Fruit fly (Drosophila melanogaster) whole organism, adult: ENCODE measurements around the gene CG6656.
A peak's percentile ranks its signal among the peaks of the same experiment; 100 is the strongest.

Experiments used
- CG11617 ChIP-seq: fragments of 200-800 bp; sonication (Bioruptor generic); optimal IDR thresholded peaks from 2 replicates; lab custom pipeline; 2017; ENCODE audit warnings: mild to moderate bottlenecking, missing biosample characterization, missing genetic modification reagents, missing genetic modification characterization
- CG12768 ChIP-seq: fragments of 200-800 bp; sonication (Bioruptor generic); optimal IDR thresholded peaks from 2 replicates; lab custom pipeline; 2017; ENCODE audit warnings: missing biosample characterization, missing genetic modification characterization, mild to moderate bottlenecking, moderate library complexity, missing genetic modification reagents
- CG14711 ChIP-seq: fragments of 200-800 bp; sonication (Bioruptor generic); optimal IDR thresholded peaks from 2 replicates; lab custom pipeline; 2018; ENCODE audit warnings: missing biosample characterization, mild to moderate bottlenecking, missing genetic modification characterization, moderate library complexity
- CG1620 ChIP-seq: fragments of 200-800 bp; sonication (Bioruptor generic); optimal IDR thresholded peaks from 2 replicates; lab custom pipeline; 2016; ENCODE audit warnings: missing biosample characterization, missing genetic modification characterization
- CG33017 ChIP-seq: fragments of 200-800 bp; sonication (Bioruptor generic); optimal IDR thresholded peaks from 2 replicates; lab custom pipeline; 2018; ENCODE audit warnings: missing biosample characterization, mild to moderate bottlenecking, missing genetic modification characterization, moderate library complexity
- CG5204 ChIP-seq: fragments of 200-800 bp; sonication (Bioruptor generic); optimal IDR thresholded peaks from 2 replicates; lab custom pipeline; 2016; ENCODE audit warnings: missing biosample characterization, missing genetic modification characterization
- CG7045 ChIP-seq: fragments of 200-800 bp; sonication (Bioruptor generic); optimal IDR thresholded peaks from 2 replicates; lab custom pipeline; 2017; ENCODE audit warnings: missing biosample characterization, mild to moderate bottlenecking, missing genetic modification characterization
- CG7101 ChIP-seq: fragments of 200-800 bp; sonication (Bioruptor generic); optimal IDR thresholded peaks from 2 replicates; lab custom pipeline; 2018; ENCODE audit warnings: missing biosample characterization, mild to moderate bottlenecking, missing genetic modification characterization, moderate library complexity
- Clk ChIP-seq: fragments of 200-800 bp; sonication (Bioruptor generic); optimal IDR thresholded peaks from 2 replicates; lab custom pipeline; 2017; ENCODE audit warnings: missing biosample characterization, missing genetic modification characterization
- Crg-1 ChIP-seq: fragments of 200-800 bp; sonication (Bioruptor generic); optimal IDR thresholded peaks from 2 replicates; lab custom pipeline; 2016; ENCODE audit warnings: missing biosample characterization, missing genetic modification characterization
- Hr96 ChIP-seq: fragments of 200-800 bp; sonication (Bioruptor generic); optimal IDR thresholded peaks from 2 replicates; lab custom pipeline; 2016; ENCODE audit warnings: missing biosample characterization, missing genetic modification characterization
- Mnt ChIP-seq: fragments of 200-800 bp; sonication (Bioruptor generic); optimal IDR thresholded peaks from 2 replicates; lab custom pipeline; 2016; ENCODE audit warnings: missing biosample characterization, mild to moderate bottlenecking, missing genetic modification characterization
- bab1 ChIP-seq: fragments of 200-800 bp; sonication (Bioruptor generic); optimal IDR thresholded peaks from 3 replicates; lab custom pipeline; 2019; ENCODE audit warnings: missing biosample characterization, mild to moderate bottlenecking, missing genetic modification characterization, moderate library complexity
- cic ChIP-seq: fragments of 200-800 bp; sonication (Bioruptor generic); optimal IDR thresholded peaks from 2 replicates; lab custom pipeline; 2017; ENCODE audit warnings: missing biosample characterization, mild to moderate bottlenecking, missing genetic modification characterization, moderate library complexity
- cnc ChIP-seq, 2 experiments: fragments of >200 bp; optimal IDR thresholded peaks; 2 replicates each; lab custom pipeline; 2017
- kay ChIP-seq: fragments of 200-800 bp; sonication (Bioruptor generic); peaks from one replicate; lab custom pipeline; 2016; ENCODE audit warnings: missing biosample characterization, missing genetic modification characterization, borderline replicate concordance
- ovo ChIP-seq: fragments of 200-800 bp; sonication (Bioruptor generic); optimal IDR thresholded peaks from 2 replicates; lab custom pipeline; 2016; ENCODE audit warnings: missing biosample characterization, missing genetic modification characterization
- pad ChIP-seq: fragments of 200-800 bp; sonication (Bioruptor generic); optimal IDR thresholded peaks from 3 replicates; lab custom pipeline; 2017; ENCODE audit warnings: missing biosample characterization, missing genetic modification characterization, mild to moderate bottlenecking, moderate library complexity, missing genetic modification reagents
- tj ChIP-seq: fragments of 200-800 bp; sonication (Bioruptor generic); optimal IDR thresholded peaks from 3 replicates; lab custom pipeline; 2017; ENCODE audit warnings: missing biosample characterization, mild to moderate bottlenecking, missing genetic modification characterization, moderate library complexity
- toe ChIP-seq: fragments of 200-800 bp; sonication (Bioruptor generic); optimal IDR thresholded peaks from 2 replicates; lab custom pipeline; 2016; ENCODE audit warnings: missing biosample characterization, missing genetic modification characterization

Gene CG6656

DNA sequence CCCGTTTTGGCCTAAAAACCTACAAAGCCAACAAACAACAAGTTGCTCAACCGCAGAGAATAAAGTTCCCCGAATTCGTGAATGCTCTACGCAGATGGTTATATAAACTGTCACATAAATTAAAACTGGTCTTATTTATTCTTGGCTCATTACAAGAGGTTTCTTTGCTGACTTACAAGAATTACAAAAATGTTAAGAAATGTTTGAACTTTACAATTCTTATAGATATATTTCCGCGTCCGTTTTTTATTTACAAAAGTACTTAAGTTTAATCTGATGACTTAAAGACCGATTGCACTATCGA lies 38.9 kb upstream of the CG6656 start:
- TF ChIP-seq CG7101 (tag; lab: Kevin White, UChicago) (no peak), CG12768 (GFP tag; lab: Kevin White, UChicago) (no peak), cnc (optimal IDR thresholded peaks at IDR 0.05; lab: Kevin White, UChicago) (no peak), pad (GFP tag; lab: Kevin White, UChicago) (no peak), cic (GFP tag; lab: Kevin White, UChicago) (no peak), Clk (GFP tag; lab: Kevin White, UChicago) (no peak), ovo (GFP tag; lab: Kevin White, UChicago) (no peak), Mnt (GFP tag; lab: Kevin White, UChicago) (no peak), CG11617 (GFP tag; lab: Kevin White, UChicago) (no peak), tj (no peak)

- TF ChIP-seq CG11617 (GFP tag; lab: Kevin White, UChicago) = no peak
- TF ChIP-seq Mnt (GFP tag; lab: Kevin White, UChicago) = no peak
- TF ChIP-seq bab1 (GFP tag; lab: Kevin White, UChicago) = no peak
- no peak for TF ChIP-seq cic (GFP tag; lab: Kevin White, UChicago)
- no peak for TF ChIP-seq tj
- no peak for TF ChIP-seq Hr96 (GFP tag; lab: Kevin White, UChicago)
- no peak for TF ChIP-seq cnc (optimal IDR thresholded peaks at IDR 0.05; lab: Kevin White, UChicago)
- no peak for TF ChIP-seq CG7045 (GFP tag; lab: Kevin White, UChicago)
- TF ChIP-seq CG12768 (GFP tag; lab: Kevin White, UChicago) = no peak
- TF ChIP-seq CG14711 = no peak
- no peak for TF ChIP-seq CG33017
- TF ChIP-seq CG5204 (GFP tag; lab: Kevin White, UChicago) = no peak
- no peak for TF ChIP-seq Clk (GFP tag; lab: Kevin White, UChicago)
- no peak for TF ChIP-seq CG7101 (tag; lab: Kevin White, UChicago)
- TF ChIP-seq Crg-1 (GFP tag; lab: Kevin White, UChicago) = no peak
- no peak for TF ChIP-seq ovo (GFP tag; lab: Kevin White, UChicago)
- no peak for TF ChIP-seq CG1620
- TF ChIP-seq toe (GFP tag; lab: Kevin White, UChicago) = no peak
These were observed 38.5 kb upstream of the CG6656 start for dm6 chr3R:21836614-21837013.

DNA sequence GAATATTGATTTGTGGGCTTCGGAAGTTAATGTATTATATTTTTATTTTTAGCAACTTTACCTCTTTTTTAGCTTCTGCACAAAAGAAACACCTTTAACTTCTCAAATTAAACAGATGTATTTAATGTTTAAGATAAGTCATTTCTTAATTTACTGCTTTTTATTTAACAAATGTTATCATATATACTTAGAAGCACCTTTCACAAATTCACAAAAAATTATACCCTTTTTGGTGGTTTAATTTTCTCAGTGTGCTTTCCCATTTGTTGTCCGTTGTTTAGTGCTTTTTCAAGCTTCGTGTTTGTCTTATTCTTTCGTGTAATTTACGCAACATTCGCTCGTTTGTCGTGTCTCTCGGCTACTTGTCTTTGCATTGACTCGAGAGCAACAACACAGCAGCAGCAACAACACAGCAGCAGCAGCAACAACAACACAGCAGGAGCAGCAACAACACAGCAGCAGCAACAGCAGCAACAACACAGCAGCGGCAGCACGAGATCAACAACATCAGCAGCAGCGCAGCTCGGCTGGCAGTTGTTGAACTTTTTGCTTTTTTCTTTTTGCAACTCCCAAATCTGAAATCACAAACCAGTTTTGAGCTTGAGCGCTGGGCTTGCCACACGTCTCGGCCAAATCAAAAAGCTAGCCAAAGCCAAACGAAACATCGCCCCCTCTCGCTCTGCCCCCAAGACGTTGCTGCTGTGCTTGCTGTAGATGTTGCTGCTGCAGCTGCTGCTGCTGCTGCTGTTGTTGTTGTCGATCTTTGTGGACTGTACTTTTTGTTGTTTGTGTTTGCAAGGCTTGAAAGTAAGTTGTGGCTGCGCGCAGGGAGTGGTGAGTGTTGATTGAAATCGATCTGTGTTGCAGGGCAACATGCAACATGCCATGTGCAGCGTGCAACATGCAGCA lies 37.8 kb upstream of the CG6656 start:
- TF ChIP-seq tj (no peak), CG14711 (no peak), Hr96 (GFP tag; lab: Kevin White, UChicago) (no peak), CG12768 (GFP tag; lab: Kevin White, UChicago) (no peak), Mnt (GFP tag; lab: Kevin White, UChicago) (no peak), Crg-1 (GFP tag; lab: Kevin White, UChicago) (no peak), kay (GFP tag; lab: Kevin White, UChicago) (no peak), cic (GFP tag; lab: Kevin White, UChicago) (no peak), CG1620 (no peak), toe (GFP tag; lab: Kevin White, UChicago) (no peak), CG33017 (no peak), pad (GFP tag; lab: Kevin White, UChicago) (no peak), ovo (GFP tag; lab: Kevin White, UChicago) (no peak), CG5204 (GFP tag; lab: Kevin White, UChicago) (no peak), CG7101 (tag; lab: Kevin White, UChicago) (no peak), CG11617 (GFP tag; lab: Kevin White, UChicago) (no peak)

DNA sequence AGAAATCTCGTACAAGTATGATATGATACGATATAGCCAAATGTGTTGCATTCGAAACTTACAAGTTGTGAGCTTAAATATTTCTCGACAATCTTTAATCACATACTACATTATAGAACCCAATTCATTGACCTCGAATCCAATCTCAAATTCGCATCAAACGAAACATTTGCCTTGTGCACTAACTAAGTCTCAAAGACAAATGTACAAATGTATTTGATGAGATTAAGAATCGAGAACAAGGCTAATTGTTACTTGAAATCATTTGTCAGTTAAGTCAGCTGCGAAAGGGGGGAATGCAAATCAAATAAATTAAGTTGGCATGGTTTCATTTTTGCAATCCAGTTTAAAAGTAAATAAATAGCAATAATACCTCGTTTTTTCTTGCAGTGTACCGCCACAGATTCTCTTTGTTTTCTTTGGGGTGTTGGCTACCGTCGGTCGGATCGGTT lies 36.6 kb upstream of the CG6656 start:
- no peak for TF ChIP-seq bab1 (GFP tag; lab: Kevin White, UChicago)
- TF ChIP-seq CG1620 = no peak
- no peak for TF ChIP-seq CG11617 (GFP tag; lab: Kevin White, UChicago)
- no peak for TF ChIP-seq Mnt (GFP tag; lab: Kevin White, UChicago)
- no peak for TF ChIP-seq CG33017
- TF ChIP-seq CG14711 = no peak
- TF ChIP-seq toe (GFP tag; lab: Kevin White, UChicago) = no peak
- TF ChIP-seq cnc (optimal IDR thresholded peaks at IDR 0.05; lab: Kevin White, UChicago) = no peak

DNA sequence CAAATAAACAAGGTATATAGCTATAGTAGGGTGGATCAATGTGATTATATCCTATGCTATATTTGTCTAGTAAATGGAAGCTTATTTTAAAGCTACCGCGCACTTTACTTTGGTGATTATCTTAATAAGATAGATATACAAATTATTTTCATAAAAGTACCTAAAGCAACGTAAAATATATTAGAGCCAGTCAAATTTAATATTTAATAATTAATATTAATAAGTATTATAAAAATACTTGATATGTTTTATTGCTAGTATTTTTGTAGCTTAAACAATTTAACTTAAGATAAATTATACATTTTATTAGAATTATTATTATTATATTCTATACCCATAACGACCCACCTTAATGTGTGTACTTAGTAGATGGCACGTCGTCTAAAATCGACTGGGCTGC lies 35.5 kb upstream of the CG6656 start:
- TF ChIP-seq Crg-1 (GFP tag; lab: Kevin White, UChicago) = no peak
- TF ChIP-seq Clk (GFP tag; lab: Kevin White, UChicago) = no peak
- no peak for TF ChIP-seq cnc (optimal IDR thresholded peaks at IDR 0.05; lab: Kevin White, UChicago)
- TF ChIP-seq CG7101 (tag; lab: Kevin White, UChicago) = peak; percentile 73
- peak; percentile 76 for TF ChIP-seq CG11617 (GFP tag; lab: Kevin White, UChicago)
- TF ChIP-seq CG1620 = no peak
- TF ChIP-seq CG7045 (GFP tag; lab: Kevin White, UChicago) = peak; percentile 17
- TF ChIP-seq bab1 (GFP tag; lab: Kevin White, UChicago) = peak; percentile 94
- TF ChIP-seq cic (GFP tag; lab: Kevin White, UChicago) = no peak
- TF ChIP-seq CG5204 (GFP tag; lab: Kevin White, UChicago) = no peak
- TF ChIP-seq kay (GFP tag; lab: Kevin White, UChicago) = no peak
- no peak for TF ChIP-seq CG12768 (GFP tag; lab: Kevin White, UChicago)
- TF ChIP-seq tj = peak; percentile 12
- TF ChIP-seq ovo (GFP tag; lab: Kevin White, UChicago) = peak; percentile 46
- no peak for TF ChIP-seq toe (GFP tag; lab: Kevin White, UChicago)
- peak; percentile 49 for TF ChIP-seq CG33017
- no peak for TF ChIP-seq Hr96 (GFP tag; lab: Kevin White, UChicago)
- TF ChIP-seq CG14711 = peak; percentile 68
- peak; percentile 9 for TF ChIP-seq pad (GFP tag; lab: Kevin White, UChicago)
